Worm (Caenorhabditis elegans): ENCODE data around the gene C17C3.6.

DNA sequence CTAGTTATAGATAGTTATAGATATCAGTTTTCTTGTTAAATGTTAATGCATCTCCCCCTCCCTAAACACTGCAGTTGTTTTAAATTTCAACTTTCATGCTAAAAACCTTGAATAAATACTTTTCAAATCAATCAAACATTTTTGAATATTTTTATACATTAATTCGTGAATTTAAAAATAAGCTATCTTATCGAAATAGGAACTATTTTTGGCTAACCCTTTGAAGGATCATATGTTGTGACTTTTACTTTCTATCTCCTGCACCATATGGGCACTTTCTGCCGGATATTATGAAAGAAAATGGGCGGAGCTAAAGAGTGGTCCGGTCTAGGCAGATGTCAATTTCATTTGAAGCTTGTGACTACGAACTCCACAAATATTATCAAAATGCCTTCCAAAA lies 27.2 kb upstream of the C17C3.6 start, which contains the start of gene ZK177.11:
- TF ChIP-seq ama-1 (optimal IDR thresholded peaks at IDR 0.05) (no peak), nhr-6 (tag; optimal IDR thresholded peaks at IDR 0.05) (no peak), aha-1 (tag) (no peak), unc-39 (tag; optimal IDR thresholded peaks at IDR 0.05) (no peak)

Measured in whole organism, L4 larva.